Fruit fly (Drosophila melanogaster) whole organism, embryonic: ENCODE results near the gene prtp.

Experiments used
- ATbp ChIP-seq: fragments of 200-800 bp; sonication (Bioruptor generic); optimal IDR thresholded peaks from 2 replicates; lab custom pipeline; 2017; ENCODE audit warnings: missing biosample characterization, mild to moderate bottlenecking, missing genetic modification characterization, missing genetic modification reagents
- Atf-2 ChIP-seq: fragments of 200-800 bp; sonication (Bioruptor generic); optimal IDR thresholded peaks from 2 replicates; lab custom pipeline; 2016; ENCODE audit warnings: missing biosample characterization, missing genetic modification characterization
- B-H2 ChIP-seq: fragments of 200-800 bp; sonication (Bioruptor generic); optimal IDR thresholded peaks from 2 replicates; lab custom pipeline; 2018; ENCODE audit warnings: missing biosample characterization, mild to moderate bottlenecking, missing genetic modification characterization
- CG10267 ChIP-seq: fragments of 200-800 bp; sonication (Bioruptor generic); optimal IDR thresholded peaks from 2 replicates; lab custom pipeline; 2018; ENCODE audit warnings: missing biosample characterization, mild to moderate bottlenecking, missing genetic modification characterization, moderate library complexity
- CG10366 ChIP-seq: fragments of 200-800 bp; sonication (Bioruptor generic); IDR thresholded peaks from 2 replicates; pipeline ENCODE4 v1.3.6; 2022; ENCODE audit warnings: missing biosample characterization, missing genetic modification characterization
- CG10654 ChIP-seq: fragments of 200-800 bp; sonication (Bioruptor generic); optimal IDR thresholded peaks from 2 replicates; lab custom pipeline; 2016; ENCODE audit warnings: missing biosample characterization, missing genetic modification characterization
- CG11695 ChIP-seq: fragments of 200-800 bp; sonication (Bioruptor generic); IDR thresholded peaks from 3 replicates; pipeline ENCODE4 v1.3.6; 2022; ENCODE audit warnings: missing biosample characterization, missing genetic modification characterization
- CG12155 ChIP-seq: fragments of 200-800 bp; sonication (Bioruptor generic); optimal IDR thresholded peaks from 3 replicates; lab custom pipeline; 2016; ENCODE audit warnings: missing biosample characterization, missing genetic modification characterization
- CG14860 ChIP-seq: fragments of 200-800 bp; sonication (Bioruptor generic); IDR thresholded peaks from 3 replicates; pipeline ENCODE4 v1.3.6; 2022; ENCODE audit warnings: missing biosample characterization, missing genetic modification characterization; ENCODE audit not compliant: partially characterized antibody
- CG18262 ChIP-seq: fragments of 200-800 bp; optimal IDR thresholded peaks from 3 replicates; lab custom pipeline; 2019; ENCODE audit warnings: missing biosample characterization, mild to moderate bottlenecking, missing genetic modification characterization, moderate library complexity
- CG18764 ChIP-seq: fragments of 200-800 bp; sonication (Bioruptor generic); optimal IDR thresholded peaks from 3 replicates; lab custom pipeline; 2016; ENCODE audit warnings: missing biosample characterization, missing genetic modification characterization
- CG33213 ChIP-seq: fragments of 200-800 bp; sonication (Bioruptor generic); optimal IDR thresholded peaks from 3 replicates; lab custom pipeline; 2016; ENCODE audit warnings: missing biosample characterization, missing genetic modification characterization
- CG3726 ChIP-seq: fragments of 200-800 bp; sonication (Bioruptor generic); IDR thresholded peaks from 3 replicates; pipeline ENCODE4, ENCODE4 v1.3.6; 2022; ENCODE audit warnings: missing biosample characterization, missing genetic modification characterization
- CG4328 ChIP-seq: fragments of 200-800 bp; sonication (Bioruptor generic); optimal IDR thresholded peaks from 3 replicates; lab custom pipeline; 2017; ENCODE audit warnings: missing biosample characterization, missing genetic modification reagents, missing genetic modification characterization
- CG43689 ChIP-seq: fragments of 200-800 bp; sonication (Bioruptor generic); IDR thresholded peaks from 2 replicates; pipeline ENCODE4 v1.3.6; 2022; ENCODE audit warnings: missing biosample characterization, missing genetic modification characterization
- CG4820 ChIP-seq: fragments of 200-800 bp; sonication (Bioruptor generic); optimal IDR thresholded peaks from 3 replicates; lab custom pipeline; 2016; ENCODE audit warnings: missing biosample characterization, missing genetic modification characterization
- CG5953 ChIP-seq: fragments of 200-800 bp; sonication (Bioruptor generic); IDR thresholded peaks from 2 replicates; pipeline ENCODE4 v1.3.6; 2022; ENCODE audit warnings: missing biosample characterization, missing genetic modification characterization
- CG6254 ChIP-seq: fragments of 200-800 bp; sonication (Bioruptor generic); optimal IDR thresholded peaks from 3 replicates; lab custom pipeline; 2017; ENCODE audit warnings: mild to moderate bottlenecking, missing biosample characterization, missing genetic modification reagents, missing genetic modification characterization
- CG6272 ChIP-seq: fragments of 200-800 bp; sonication (Bioruptor generic); IDR thresholded peaks from 2 replicates; pipeline ENCODE4 v1.3.6; 2022; ENCODE audit warnings: missing biosample characterization, missing genetic modification characterization
- CG6654 ChIP-seq: fragments of 200-800 bp; sonication (Bioruptor generic); optimal IDR thresholded peaks from 2 replicates; lab custom pipeline; 2017; ENCODE audit warnings: missing biosample characterization, mild to moderate bottlenecking, missing genetic modification characterization
- CG8765 ChIP-seq: fragments of 200-800 bp; sonication (Bioruptor generic); IDR thresholded peaks from 2 replicates; pipeline ENCODE4 v1.3.6; 2022; ENCODE audit warnings: missing biosample characterization, missing genetic modification characterization
- CG9727 ChIP-seq: fragments of 200-800 bp; sonication (Bioruptor generic); optimal IDR thresholded peaks from 3 replicates; lab custom pipeline; 2017; ENCODE audit warnings: missing biosample characterization, mild to moderate bottlenecking, missing genetic modification characterization
- Drgx ChIP-seq: fragments of 200-800 bp; sonication (Bioruptor generic); IDR thresholded peaks from 2 replicates; pipeline ENCODE4 v1.3.6; 2022; ENCODE audit warnings: missing biosample characterization, missing genetic modification characterization
- Eip74EF ChIP-seq, 2 experiments: fragments of 200-800 bp in 1 of 2; fragments of >200 bp in 1 of 2; sonication (Bioruptor generic) in 1 of 2; optimal IDR thresholded peaks; 2 replicates each; lab custom pipeline; 2017 to 2019; ENCODE audit warnings: missing biosample characterization in 2 of 2, missing genetic modification characterization in 2 of 2, mild to moderate bottlenecking in 1 of 2, moderate library complexity in 1 of 2
- H15 ChIP-seq: fragments of 200-800 bp; sonication (Bioruptor generic); IDR thresholded peaks from 3 replicates; pipeline ENCODE4 v1.3.6; 2022; ENCODE audit warnings: missing biosample characterization, missing genetic modification characterization
- HLH4C ChIP-seq: fragments of 200-800 bp; sonication (Bioruptor generic); IDR thresholded peaks from 3 replicates; pipeline ENCODE4 v1.3.6; 2022; ENCODE audit warnings: missing biosample characterization, missing genetic modification characterization; ENCODE audit not compliant: partially characterized antibody
- HLH54F ChIP-seq: fragments of 200-800 bp; sonication (Bioruptor generic); optimal IDR thresholded peaks from 3 replicates; lab custom pipeline; 2016; ENCODE audit warnings: missing biosample characterization, missing genetic modification characterization
- HmgZ ChIP-seq: fragments of 200-800 bp; sonication (Bioruptor generic); optimal IDR thresholded peaks from 2 replicates; lab custom pipeline; 2018; ENCODE audit warnings: missing biosample characterization, mild to moderate bottlenecking, missing genetic modification characterization
- Hmr ChIP-seq: fragments of 200-800 bp; sonication (Bioruptor generic); optimal IDR thresholded peaks from 3 replicates; lab custom pipeline; 2017; ENCODE audit warnings: mild to moderate bottlenecking, missing biosample characterization, missing genetic modification reagents, missing genetic modification characterization
- Hr39 ChIP-seq: fragments of >200 bp; optimal IDR thresholded peaks from 2 replicates; lab custom pipeline; 2017
- MTF-1 ChIP-seq: fragments of 200-800 bp; sonication (Bioruptor generic); optimal IDR thresholded peaks from 2 replicates; lab custom pipeline; 2018; ENCODE audit warnings: missing biosample characterization, mild to moderate bottlenecking, missing genetic modification characterization, borderline replicate concordance
- NC2α ChIP-seq: fragments of 200-800 bp; sonication (Bioruptor generic); optimal IDR thresholded peaks from 2 replicates; lab custom pipeline; 2016; ENCODE audit warnings: missing biosample characterization, missing genetic modification characterization
- NC2β ChIP-seq: fragments of 200-800 bp; sonication (Bioruptor generic); optimal IDR thresholded peaks from 2 replicates; lab custom pipeline; 2016; ENCODE audit warnings: missing biosample characterization, missing genetic modification characterization
- NK7.1 ChIP-seq: fragments of 200-800 bp; sonication (Bioruptor generic); optimal IDR thresholded peaks from 3 replicates; lab custom pipeline; 2016; ENCODE audit warnings: missing biosample characterization, missing genetic modification characterization
- Nf-YB ChIP-seq: fragments of 200-800 bp; sonication (Bioruptor generic); optimal IDR thresholded peaks from 3 replicates; lab custom pipeline; 2019; ENCODE audit warnings: missing biosample characterization, mild to moderate bottlenecking, missing genetic modification characterization, moderate library complexity
- abd-A ChIP-seq: fragments of 200-800 bp; sonication (Bioruptor generic); optimal IDR thresholded peaks from 3 replicates; lab custom pipeline; 2019; ENCODE audit warnings: missing biosample characterization, mild to moderate bottlenecking, missing genetic modification characterization, moderate library complexity
- ara ChIP-seq: fragments of 200-800 bp; sonication (Bioruptor generic); IDR thresholded peaks from 2 replicates; pipeline ENCODE4 v1.3.6; 2022; ENCODE audit warnings: missing biosample characterization, missing genetic modification characterization
- btn ChIP-seq: fragments of 200-800 bp; sonication (Bioruptor generic); optimal IDR thresholded peaks from 2 replicates; lab custom pipeline; 2016; ENCODE audit warnings: missing biosample characterization, missing genetic modification characterization
- chinmo ChIP-seq: fragments of 200-800 bp; sonication (Bioruptor generic); IDR thresholded peaks from 4 replicates; pipeline ENCODE4 v1.3.6; 2022; ENCODE audit warnings: missing biosample characterization, missing genetic modification characterization; ENCODE audit not compliant: partially characterized antibody
- ems ChIP-seq: fragments of 200-800 bp; sonication (Bioruptor generic); optimal IDR thresholded peaks from 3 replicates; lab custom pipeline; 2016; ENCODE audit warnings: missing biosample characterization, missing genetic modification characterization
- fru ChIP-seq: fragments of >200 bp; optimal IDR thresholded peaks from 2 replicates; lab custom pipeline; 2017
- her ChIP-seq: fragments of 200-800 bp; sonication (Bioruptor generic); optimal IDR thresholded peaks from 2 replicates; lab custom pipeline; 2016; ENCODE audit warnings: missing biosample characterization, missing genetic modification characterization
- klu ChIP-seq: fragments of 200-800 bp; sonication (Bioruptor generic); IDR thresholded peaks from 2 replicates; pipeline ENCODE4 v1.3.6; 2022; ENCODE audit warnings: missing biosample characterization, missing genetic modification characterization
- knrl ChIP-seq: fragments of 200-800 bp; sonication (Bioruptor generic); IDR thresholded peaks from 3 replicates; pipeline ENCODE4 v1.3.6; 2022; ENCODE audit warnings: missing biosample characterization, missing genetic modification characterization; ENCODE audit not compliant: partially characterized antibody
- lab ChIP-seq: fragments of 200-800 bp; sonication (Bioruptor generic); optimal IDR thresholded peaks from 3 replicates; lab custom pipeline; 2017; ENCODE audit warnings: missing biosample characterization, missing genetic modification characterization, mild to moderate bottlenecking, moderate library complexity, missing genetic modification reagents
- pfk ChIP-seq: fragments of 200-800 bp; sonication (Bioruptor generic); optimal IDR thresholded peaks from 2 replicates; lab custom pipeline; 2018; ENCODE audit warnings: missing biosample characterization, mild to moderate bottlenecking, missing genetic modification characterization, moderate library complexity
- pho ChIP-seq: fragments of 200-800 bp; sonication (Bioruptor generic); optimal IDR thresholded peaks from 2 replicates; lab custom pipeline; 2016; ENCODE audit warnings: missing biosample characterization, missing genetic modification characterization
- pum ChIP-seq: fragments of 200-800 bp; sonication (Bioruptor generic); optimal IDR thresholded peaks from 2 replicates; lab custom pipeline; 2016; ENCODE audit warnings: missing biosample characterization, missing genetic modification characterization
- sim ChIP-seq: fragments of 200-800 bp; sonication (Bioruptor generic); IDR thresholded peaks from 2 replicates; pipeline ENCODE4 v1.3.6; 2022; ENCODE audit warnings: missing biosample characterization, missing genetic modification characterization
- tll ChIP-seq, 2 experiments: fragments of 200-800 bp in 1 of 2; fragments of >200 bp in 1 of 2; sonication (Bioruptor generic) in 1 of 2; optimal IDR thresholded peaks; 2 replicates each; lab custom pipeline; 2017 to 2019; ENCODE audit warnings: missing biosample characterization in 2 of 2, missing genetic modification characterization in 2 of 2, mild to moderate bottlenecking in 1 of 2, moderate library complexity in 1 of 2
- yki ChIP-seq: fragments of >200 bp; optimal IDR thresholded peaks from 3 replicates; lab custom pipeline; 2018

Gene prtp

DNA sequence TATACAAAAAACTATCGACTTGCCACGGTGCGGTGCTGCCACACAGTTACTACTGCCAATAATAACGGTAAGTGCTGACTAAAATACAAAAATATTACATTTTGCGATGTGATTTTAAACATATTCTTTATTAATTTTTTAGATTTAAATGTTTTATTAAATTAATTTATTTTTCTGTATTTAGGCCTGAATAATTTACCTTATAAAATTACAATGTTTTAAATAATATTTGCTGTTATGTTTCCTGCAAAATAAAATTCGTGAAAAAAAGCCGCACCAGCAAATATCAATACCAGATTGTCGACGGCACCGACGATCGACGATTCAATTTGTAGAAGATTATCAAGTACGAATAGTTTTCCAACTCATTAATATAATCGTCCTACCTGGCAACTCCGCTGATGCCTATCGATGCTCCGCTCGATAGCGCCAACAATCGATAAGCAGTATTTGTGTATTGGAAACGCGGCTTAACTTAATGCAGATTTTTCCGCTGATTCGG lies 38.0 kb upstream of the prtp start, which contains the start of the genes Vlet and bif (continued):
- TF ChIP-seq sim (GFP tag; lab: Robert Waterston, UW) (no peak), H15 (GFP tag; lab: Robert Waterston, UW) (no peak; the same call in 2 of the 3 replicates), Hmr (GFP tag; lab: Kevin White, UChicago) (peak; percentile 71), CG6254 (GFP tag; lab: Kevin White, UChicago) (peak; percentile 9), CG6272 (GFP tag; lab: Robert Waterston, UW) (peak; percentile 31; the same call in 1 of the 2 replicates), CG10654 (GFP tag; lab: Kevin White, UChicago) (peak; percentile 32), CG6654 (peak; percentile 35), CG10267 (peak; percentile 76), CG4328 (peak; percentile 62), lab (GFP tag; lab: Kevin White, UChicago) (no peak), CG12155 (GFP tag; lab: Kevin White, UChicago) (peak; percentile 41), HLH54F (GFP tag; lab: Kevin White, UChicago) (peak; percentile 53), ems (GFP tag; lab: Kevin White, UChicago) (peak; percentile 40), ATbp (GFP tag; lab: Kevin White, UChicago) (peak; percentile 41), CG18262 (tag; lab: Kevin White, UChicago) (peak; percentile 70), tll (GFP tag; optimal IDR thresholded peaks at IDR 0.05; lab: Kevin White, UChicago) (no peak), CG4820 (GFP tag; lab: Kevin White, UChicago) (peak; percentile 46), Eip74EF (GFP tag; optimal IDR thresholded peaks at IDR 0.05; lab: Kevin White, UChicago) (no peak), pfk (GFP tag; lab: Kevin White, UChicago) (no peak), HLH4C (GFP tag; lab: Robert Waterston, UW) (peak; percentile 57; the same call in 2 of the 3 replicates), HmgZ (tag; lab: Kevin White, UChicago) (peak; percentile 31), CG14860 (GFP tag; lab: Robert Waterston, UW) (peak; percentile 52; the same call in 1 of the 3 replicates), her (GFP tag; lab: Kevin White, UChicago) (peak; percentile 36), CG5953 (GFP tag; lab: Robert Waterston, UW) (no peak), Hr39 (no peak), CG18764 (peak; percentile 16), fru (lab: Kevin White, UChicago) (no peak), yki (lab: Kevin White, UChicago) (no peak), pho (GFP tag; lab: Kevin White, UChicago) (peak; percentile 39), CG43689 (no peak), Nf-YB (GFP tag; lab: Kevin White, UChicago) (peak; percentile 20), CG10366 (GFP tag; lab: Robert Waterston, UW) (peak; percentile 41; the same call in 1 of the 2 replicates), NC2β (GFP tag; lab: Kevin White, UChicago) (peak; percentile 2), CG8765 (GFP tag; lab: Robert Waterston, UW) (no peak), CG33213 (GFP tag; lab: Kevin White, UChicago) (peak; percentile 16), CG11695 (GFP tag; lab: Robert Waterston, UW) (peak; percentile 24; the same call in 1 of the 3 replicates), knrl (peak; percentile 50; the same call in 2 of the 3 replicates), ara (GFP tag; lab: Robert Waterston, UW) (no peak), NC2α (GFP tag; lab: Kevin White, UChicago) (no peak), klu (GFP tag; lab: Robert Waterston, UW) (peak; percentile 43; the same call in 1 of the 2 replicates), Atf-2 (GFP tag; lab: Kevin White, UChicago) (peak; percentile 19), CG9727 (GFP tag; lab: Kevin White, UChicago) (peak; percentile 78), pum (GFP tag; lab: Kevin White, UChicago) (peak; percentile 41), Drgx (GFP tag; lab: Robert Waterston, UW) (no peak), btn (GFP tag; lab: Kevin White, UChicago) (no peak), chinmo (GFP tag; lab: Robert Waterston, UW) (no peak), abd-A (tag; lab: Kevin White, UChicago) (no peak), NK7.1 (GFP tag; lab: Kevin White, UChicago) (no peak), MTF-1 (GFP tag; lab: Kevin White, UChicago) (no peak), B-H2 (GFP tag; lab: Kevin White, UChicago) (peak; percentile 57), CG3726 (GFP tag; lab: Robert Waterston, UW) (no peak)
